Worm (Caenorhabditis elegans): ENCODE data around the gene cblc-1.

Gene cblc-1

DNA sequence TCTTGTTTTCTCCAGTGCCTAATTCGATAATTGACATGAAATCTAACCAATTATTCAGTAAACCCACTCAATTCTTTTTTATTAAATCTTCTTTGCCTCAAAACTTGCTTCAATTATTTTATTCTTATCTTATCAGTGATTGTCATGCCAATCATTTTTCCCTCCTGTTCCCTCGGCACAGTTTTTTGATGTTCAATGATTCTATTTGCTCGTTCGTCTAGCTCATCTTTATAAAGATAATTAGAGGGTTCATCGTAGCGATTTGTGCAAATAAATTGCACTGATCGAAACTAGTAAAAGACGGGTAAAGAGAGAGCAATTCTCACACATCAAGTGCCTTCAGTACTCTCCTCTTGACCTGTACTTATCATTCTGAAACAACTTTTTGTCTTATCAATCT, 26.7 kb upstream of the cblc-1 start:
- TF ChIP-seq elt-2 (tag; optimal IDR thresholded peaks at IDR 0.05) = peak; percentile 86
- TF ChIP-seq unc-39 (tag; optimal IDR thresholded peaks at IDR 0.05) = no peak
- peak; percentile 6 for TF ChIP-seq pha-4 (tag; optimal IDR thresholded peaks at IDR 0.05)

DNA sequence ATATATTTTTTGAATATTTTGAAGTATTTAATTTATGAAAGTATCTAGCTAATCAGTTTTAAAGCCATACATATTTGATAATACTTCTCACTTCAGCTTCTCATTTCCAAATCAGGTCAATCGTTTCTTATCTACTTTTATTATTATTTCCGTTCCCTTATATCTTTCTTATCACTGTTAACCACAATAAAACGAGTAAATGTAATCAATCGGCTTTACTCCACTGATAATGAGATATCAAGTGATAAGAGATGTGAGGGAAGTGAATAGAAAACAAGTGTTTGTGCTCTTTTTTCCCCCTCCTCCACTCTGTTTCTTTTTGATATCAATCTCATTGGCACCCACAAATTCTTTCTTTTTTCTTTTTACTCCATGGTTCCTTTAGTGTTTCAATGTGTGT, 25.6 kb upstream of the cblc-1 start:
- no peak for TF ChIP-seq nfya-1 (tag; optimal IDR thresholded peaks at IDR 0.05; ENCODE audit: insufficient read depth)
- TF ChIP-seq zag-1 (tag; optimal IDR thresholded peaks at IDR 0.05) = no peak
- TF ChIP-seq elt-2 (tag; optimal IDR thresholded peaks at IDR 0.05) = peak; percentile 88
- TF ChIP-seq nhr-67 (tag; optimal IDR thresholded peaks at IDR 0.05) = no peak
- no peak for TF ChIP-seq ceh-9 (tag; optimal IDR thresholded peaks at IDR 0.05)
- no peak for TF ChIP-seq nhr-237 (tag; optimal IDR thresholded peaks at IDR 0.05)
- TF ChIP-seq daf-12 (tag; optimal IDR thresholded peaks at IDR 0.05) = no peak
- no peak for TF ChIP-seq jun-1 (tag; optimal IDR thresholded peaks at IDR 0.05)
- peak; percentile 48 for TF ChIP-seq pqm-1 (tag; optimal IDR thresholded peaks at IDR 0.05)
- TF ChIP-seq ceh-82 (tag; optimal IDR thresholded peaks at IDR 0.05) = no peak

DNA sequence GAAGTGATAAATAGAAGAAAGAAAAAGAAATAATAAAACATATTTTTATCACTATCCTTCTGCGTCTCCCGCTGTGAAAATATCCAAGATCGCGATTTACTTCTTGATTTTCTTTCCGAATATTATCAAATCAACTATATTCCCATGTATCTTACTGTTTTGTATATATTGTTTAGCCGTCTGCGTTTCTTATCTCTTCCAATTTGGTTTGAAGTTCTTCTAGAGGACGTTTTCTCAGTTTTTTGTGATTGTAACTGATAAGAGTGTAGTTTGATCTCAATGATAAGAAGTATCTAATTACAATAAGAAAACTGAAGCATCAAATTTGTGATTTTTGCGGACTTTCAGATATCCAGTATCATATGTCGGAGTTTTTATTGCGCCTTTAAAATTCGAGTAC, 19.7 kb upstream of the cblc-1 start:
- TF ChIP-seq unc-62 (GFP tag; optimal IDR thresholded peaks at IDR 0.05) (no peak), pqm-1 (tag; optimal IDR thresholded peaks at IDR 0.05) (peak; percentile 60), jun-1 (tag; optimal IDR thresholded peaks at IDR 0.05) (no peak), mml-1 (tag; optimal IDR thresholded peaks at IDR 0.05) (no peak), nhr-76 (tag; optimal IDR thresholded peaks at IDR 0.05) (peak; percentile 65), ceh-28 (tag; optimal IDR thresholded peaks at IDR 0.05) (no peak), nhr-43 (tag; optimal IDR thresholded peaks at IDR 0.05; ENCODE audit: poor library complexity, severe bottlenecking) (no peak), mdl-1 (tag; optimal IDR thresholded peaks at IDR 0.05) (no peak), elt-2 (tag; optimal IDR thresholded peaks at IDR 0.05) (peak; percentile 95), sea-2 (GFP tag; optimal IDR thresholded peaks at IDR 0.05) (no peak), nhr-28 (tag; optimal IDR thresholded peaks at IDR 0.05) (no peak), elt-3 (tag; optimal IDR thresholded peaks at IDR 0.05) (no peak), nhr-237 (tag; optimal IDR thresholded peaks at IDR 0.05) (no peak), nhr-23 (tag; optimal IDR thresholded peaks at IDR 0.05) (peak; percentile 35), egl-27 (tag; optimal IDR thresholded peaks at IDR 0.05) (no peak), egl-5 (tag; optimal IDR thresholded peaks at IDR 0.05) (no peak), lin-15B (tag; optimal IDR thresholded peaks at IDR 0.05) (no peak), tbx-2 (tag; optimal IDR thresholded peaks at IDR 0.05) (no peak), fkh-2 (tag; optimal IDR thresholded peaks at IDR 0.05) (no peak), pha-4 (tag; optimal IDR thresholded peaks at IDR 0.05) (no peak)

DNA sequence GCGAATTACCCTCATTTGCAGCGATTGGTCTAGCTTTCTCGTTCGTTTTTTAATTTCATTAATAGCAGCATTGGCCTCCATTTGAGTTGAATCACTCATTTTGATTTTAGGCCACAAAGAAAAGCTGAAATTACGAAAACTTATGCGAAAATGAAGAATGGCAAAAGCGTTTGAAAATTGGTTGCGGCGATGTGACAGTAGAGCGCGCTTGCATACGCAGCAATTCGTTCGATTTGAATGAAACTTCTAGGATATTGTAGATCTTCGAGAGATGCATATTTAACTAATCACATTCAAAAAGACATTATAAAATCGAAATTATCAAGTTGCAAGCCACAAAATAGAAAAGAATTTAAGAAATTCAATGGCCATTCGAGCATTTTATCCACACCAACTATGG, 18.8 kb upstream of the cblc-1 start, which contains the start of gene ulp-2:
Gene ulp-2 (minus strand): TSS at position 158 of the 400 bp plus-strand sequence.
- TF ChIP-seq lin-15B (tag; optimal IDR thresholded peaks at IDR 0.05) (peak; percentile 49), pha-4 (tag; optimal IDR thresholded peaks at IDR 0.05) (peak; percentile 42), ceh-82 (tag; optimal IDR thresholded peaks at IDR 0.05) (no peak), fkh-10 (GFP tag; optimal IDR thresholded peaks at IDR 0.05) (no peak), elt-1 (tag; optimal IDR thresholded peaks at IDR 0.05) (no peak), eor-1 (tag; optimal IDR thresholded peaks at IDR 0.05) (no peak), nfya-1 (tag; optimal IDR thresholded peaks at IDR 0.05; ENCODE audit: insufficient read depth) (peak; percentile 15), ceh-9 (tag; optimal IDR thresholded peaks at IDR 0.05) (no peak), nhr-25 (tag; optimal IDR thresholded peaks at IDR 0.05) (peak; percentile 28), egl-5 (tag; optimal IDR thresholded peaks at IDR 0.05) (no peak), lin-39 (tag; optimal IDR thresholded peaks at IDR 0.05) (peak; percentile 38), sea-2 (GFP tag; optimal IDR thresholded peaks at IDR 0.05) (no peak), egl-27 (tag; optimal IDR thresholded peaks at IDR 0.05) (no peak), mdl-1 (tag; optimal IDR thresholded peaks at IDR 0.05) (no peak), elt-2 (tag; optimal IDR thresholded peaks at IDR 0.05) (peak; percentile 15), ama-1 (optimal IDR thresholded peaks at IDR 0.05) (no peak), hmg-11 (tag; optimal IDR thresholded peaks at IDR 0.05) (peak; percentile 12), mml-1 (tag; optimal IDR thresholded peaks at IDR 0.05) (no peak), nhr-12 (tag; optimal IDR thresholded peaks at IDR 0.05) (no peak), skn-1 (tag; optimal IDR thresholded peaks at IDR 0.05) (peak; percentile 34), ceh-28 (tag; optimal IDR thresholded peaks at IDR 0.05) (no peak), nhr-28 (tag; optimal IDR thresholded peaks at IDR 0.05) (no peak), nhr-43 (tag; optimal IDR thresholded peaks at IDR 0.05; ENCODE audit: poor library complexity, severe bottlenecking) (no peak), ZK546.5 (tag; optimal IDR thresholded peaks at IDR 0.05) (no peak)

Data from whole organism, L3 larva.